Worm (Caenorhabditis elegans): ENCODE measurements around the gene grl-5.

The grl-5 gene

ce11 chrV:4371309-4371933 is 43.0 kb downstream of the grl-5 start, which contains the start of the genes gmpr-1 and fipp-1 (continued):
- TF ChIP-seq dpff-1 (tag; optimal IDR thresholded peaks at IDR 0.05): no peak
- no peak for TF ChIP-seq ekl-4 (GFP tag; IDR thresholded peaks at IDR 0.05)
- TF ChIP-seq F23B12.7 (tag; optimal IDR thresholded peaks at IDR 0.05; ENCODE audit: insufficient read depth): peak; percentile 10
- TF ChIP-seq madf-6 (GFP tag; IDR thresholded peaks at IDR 0.05): peak; percentile 89
- no peak for TF ChIP-seq hlh-26 (GFP tag; conservative IDR thresholded peaks at IDR 0.05)
- no peak for TF ChIP-seq F22D6.2 (tag; optimal IDR thresholded peaks at IDR 0.05)
- no peak for TF ChIP-seq Y53G8AR.9 (GFP tag; conservative IDR thresholded peaks at IDR 0.05)
- no peak for TF ChIP-seq aptf-2 (GFP tag; conservative IDR thresholded peaks at IDR 0.05)
- no peak for TF ChIP-seq chd-7 (tag; optimal IDR thresholded peaks at IDR 0.05)
- peak; percentile 85 for TF ChIP-seq madf-8 (GFP tag; conservative IDR thresholded peaks at IDR 0.05)
- no peak for TF ChIP-seq nfyb-1 (GFP tag; IDR thresholded peaks at IDR 0.05)
- TF ChIP-seq atf-7 (tag; optimal IDR thresholded peaks at IDR 0.05): no peak
- peak; percentile 46 for TF ChIP-seq F33H1.4 (GFP tag; IDR thresholded peaks at IDR 0.05)
- no peak for TF ChIP-seq egl-44 (GFP tag; IDR thresholded peaks at IDR 0.05)
- TF ChIP-seq madf-3 (GFP tag; IDR thresholded peaks at IDR 0.05): no peak
- TF ChIP-seq let-607 (tag; optimal IDR thresholded peaks at IDR 0.05): no peak
- TF ChIP-seq egl-18 (GFP tag; IDR thresholded peaks at IDR 0.05): no peak
- TF ChIP-seq B0019.2 (GFP tag; conservative IDR thresholded peaks at IDR 0.05): no peak
- TF ChIP-seq xnd-1 (tag; optimal IDR thresholded peaks at IDR 0.05): peak; percentile 74
- no peak for TF ChIP-seq sptf-2 (GFP tag; optimal IDR thresholded peaks at IDR 0.05)
- no peak for TF ChIP-seq unc-130 (GFP tag; optimal IDR thresholded peaks at IDR 0.05)
- no peak for TF ChIP-seq T07F8.4 (tag; optimal IDR thresholded peaks at IDR 0.05)
- TF ChIP-seq rec-8 (tag; optimal IDR thresholded peaks at IDR 0.05): no peak
- TF ChIP-seq F55B11.4 (tag; optimal IDR thresholded peaks at IDR 0.05; ENCODE audit: borderline replicate concordance, insufficient read depth): no peak
- TF ChIP-seq aptf-3 (GFP tag; IDR thresholded peaks at IDR 0.05): no peak
- TF ChIP-seq ceh-40 (GFP tag; IDR thresholded peaks at IDR 0.05): no peak
- TF ChIP-seq lin-54 (GFP tag; optimal IDR thresholded peaks at IDR 0.05): peak; percentile 32
- TF ChIP-seq lag-1 (GFP tag; IDR thresholded peaks at IDR 0.05): no peak
- no peak for TF ChIP-seq rcor-1 (GFP tag; IDR thresholded peaks at IDR 0.05)
- TF ChIP-seq lsy-27 (tag; optimal IDR thresholded peaks at IDR 0.05; ENCODE audit: borderline replicate concordance, insufficient read depth): no peak
- no peak for TF ChIP-seq ceh-27 (GFP tag; optimal IDR thresholded peaks at IDR 0.05)
- TF ChIP-seq F49E8.2 (tag; optimal IDR thresholded peaks at IDR 0.05; ENCODE audit: insufficient read depth): no peak
- TF ChIP-seq pbrm-1 (GFP tag; IDR thresholded peaks at IDR 0.05): no peak
- no peak for TF ChIP-seq ztf-18 (tag; optimal IDR thresholded peaks at IDR 0.05)
- TF ChIP-seq nfya-1 (tag; optimal IDR thresholded peaks at IDR 0.05; ENCODE audit: borderline replicate concordance, insufficient read depth): no peak
- TF ChIP-seq mxl-1 (tag; optimal IDR thresholded peaks at IDR 0.05): no peak
- peak; percentile 58 for TF ChIP-seq dpl-1 (GFP tag; optimal IDR thresholded peaks at IDR 0.05)
- no peak for TF ChIP-seq hrde-1 (tag; optimal IDR thresholded peaks at IDR 0.05; ENCODE audit: borderline replicate concordance)
- TF ChIP-seq athp-1 (tag; optimal IDR thresholded peaks at IDR 0.05): peak; percentile 10
- peak; percentile 97 for TF ChIP-seq attf-3 (GFP tag; conservative IDR thresholded peaks at IDR 0.05)
- TF ChIP-seq nhr-90 (tag; optimal IDR thresholded peaks at IDR 0.05): no peak
- TF ChIP-seq F10E7.11 (tag; optimal IDR thresholded peaks at IDR 0.05): no peak
- TF ChIP-seq ceh-79 (tag; optimal IDR thresholded peaks at IDR 0.05): no peak
- peak; percentile 17 for TF ChIP-seq snpc-3.4 (tag; optimal IDR thresholded peaks at IDR 0.05)
- peak; percentile 47 for TF ChIP-seq nhr-80 (tag; optimal IDR thresholded peaks at IDR 0.05)
- TF ChIP-seq akir-1 (GFP tag; optimal IDR thresholded peaks at IDR 0.05): no peak
- TF ChIP-seq D2030.7 (GFP tag; IDR thresholded peaks at IDR 0.05): peak; percentile 58; the same call in 1 of the 2 replicates

Data from whole organism, young adult.